Fruit fly (Drosophila melanogaster) whole organism, wandering third instar larva: ENCODE data around the gene CG32507.

Source experiments
- Abd-B ChIP-seq: fragments of >200 bp; optimal IDR thresholded peaks from 2 replicates; lab custom pipeline; 2017; ENCODE audit warnings: missing biosample characterization, missing genetic modification characterization
- br ChIP-seq: fragments of 200-800 bp; sonication (Bioruptor generic); optimal IDR thresholded peaks from 2 replicates; lab custom pipeline; 2016; ENCODE audit warnings: missing biosample characterization, missing genetic modification characterization
- h ChIP-seq: fragments of 200-800 bp; sonication (Bioruptor generic); optimal IDR thresholded peaks from 3 replicates; lab custom pipeline; 2016; ENCODE audit warnings: missing biosample characterization, mild to moderate bottlenecking, missing genetic modification characterization
- lola ChIP-seq: fragments of >200 bp; optimal IDR thresholded peaks from 2 replicates; lab custom pipeline; 2017; ENCODE audit warnings: missing biosample characterization, missing genetic modification characterization
- pan ChIP-seq: fragments of >200 bp; optimal IDR thresholded peaks from 2 replicates; lab custom pipeline; 2017

DNA sequence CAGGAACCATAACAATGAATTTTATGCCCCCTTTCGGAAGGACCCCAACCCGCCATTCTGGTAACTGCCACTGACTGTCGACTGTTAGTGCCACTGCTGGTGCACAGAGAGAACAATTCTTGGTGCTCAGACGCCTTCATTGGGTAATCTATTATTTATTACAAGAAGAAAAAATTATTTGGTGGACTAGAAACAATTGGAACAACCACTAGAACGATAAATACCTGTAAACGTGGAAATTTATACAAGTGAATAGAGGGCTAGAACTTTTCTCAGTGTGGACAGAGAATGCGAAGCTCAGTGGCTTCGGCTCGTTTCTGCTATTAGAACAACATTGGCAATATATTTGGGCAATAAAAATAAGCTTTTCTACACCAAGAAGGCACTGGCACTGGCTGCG, 16.5 kb upstream of the CG32507 start:
- no peak for TF ChIP-seq br (GFP tag; lab: Kevin White, UChicago)
- TF ChIP-seq Abd-B (GFP tag; lab: Kevin White, UChicago) = no peak
- no peak for TF ChIP-seq h (GFP tag; lab: Kevin White, UChicago)
- TF ChIP-seq lola (GFP tag; lab: Kevin White, UChicago) = no peak
- no peak for TF ChIP-seq pan
